Worm (Caenorhabditis elegans) whole organism, L4 larva: ENCODE results near the gene hil-4.
"Not testable (repeated sequence)": the region's sequence is repeated elsewhere in the genome, so short reads cannot be mapped to it uniquely, and the experiment has no call there.

Source experiments
- F26F4.8 ChIP-seq: fragments of 200-800 bp; sonication (Bioruptor generic); conservative IDR thresholded peaks from 2 replicates; pipeline ENCODE4 v1.3.6; 2022; ENCODE audit warnings: missing genetic modification characterization, missing compliant biosample characterization
- F37D6.2 ChIP-seq: sonication (generic microtip); optimal IDR thresholded peaks from 2 replicates; lab custom pipeline; 2016; ENCODE audit warnings: mild to moderate bottlenecking, missing genetic modification characterization, missing compliant biosample characterization
- F44E2.7 ChIP-seq: fragments of 200-800 bp; sonication (Bioruptor generic); IDR thresholded peaks from 2 replicates; pipeline ENCODE4 v2.1.2; 2022; ENCODE audit warnings: missing genetic modification characterization, missing compliant biosample characterization
- F49E8.2 ChIP-seq: sonication (generic microtip); optimal IDR thresholded peaks from 2 replicates; lab custom pipeline; 2016; ENCODE audit warnings: missing compliant biosample characterization, mild to moderate bottlenecking, missing genetic modification characterization, borderline replicate concordance
- T26A8.4 ChIP-seq: fragments of 200-800 bp; sonication (Bioruptor generic); IDR thresholded peaks from 2 replicates; pipeline ENCODE4 v1.3.6; 2022; ENCODE audit warnings: missing genetic modification characterization, missing compliant biosample characterization
- Y105C5A.15 ChIP-seq: fragments of 200-800 bp; sonication (Bioruptor generic); IDR thresholded peaks from 2 replicates; pipeline ENCODE4 v1.3.6; 2022; ENCODE audit warnings: missing genetic modification characterization, missing compliant biosample characterization
- Y5F2A.4 ChIP-seq: fragments of 200-800 bp; sonication (Bioruptor generic); optimal IDR thresholded peaks from 2 replicates; lab custom pipeline; 2018; ENCODE audit warnings: mild to moderate bottlenecking, missing genetic modification characterization, missing compliant biosample characterization
- aha-1 ChIP-seq: fragments of 150-350 bp; peaks from one replicate; lab custom pipeline; 2014; ENCODE audit warnings: missing biosample characterization, missing genetic modification characterization
- ceh-20 ChIP-seq: fragments of 200-800 bp; sonication (Bioruptor generic); IDR thresholded peaks from 2 replicates; pipeline ENCODE4 v1.3.6; 2022; ENCODE audit warnings: missing genetic modification reagents, missing genetic modification characterization, missing compliant biosample characterization
- ceh-82 ChIP-seq: sonication (generic microtip); optimal IDR thresholded peaks from 2 replicates; lab custom pipeline; 2017; ENCODE audit warnings: missing biosample characterization, missing genetic modification characterization
- cey-2 ChIP-seq: sonication (generic microtip); optimal IDR thresholded peaks from 3 replicates; lab custom pipeline; 2017; ENCODE audit warnings: missing genetic modification characterization, mild to moderate bottlenecking, missing compliant biosample characterization, antibody characterized with exemption, borderline replicate concordance; ENCODE audit not compliant: insufficient read depth
- daf-8 ChIP-seq: fragments of 200-800 bp; sonication (Bioruptor generic); IDR thresholded peaks from 2 replicates; pipeline ENCODE4 v1.3.6; 2022; ENCODE audit warnings: missing genetic modification characterization, missing compliant biosample characterization
- dmd-8 ChIP-seq: fragments of 200-800 bp; sonication (Bioruptor generic); IDR thresholded peaks from 2 replicates; pipeline ENCODE4 v1.3.6; 2022; ENCODE audit warnings: missing genetic modification characterization, missing compliant biosample characterization
- dmd-9 ChIP-seq: fragments of 200-800 bp; sonication (Bioruptor generic); IDR thresholded peaks from 2 replicates; pipeline ENCODE4 v1.3.6; 2022; ENCODE audit warnings: missing genetic modification reagents, missing genetic modification characterization, missing compliant biosample characterization
- egl-27 ChIP-seq: sonication (generic microtip); optimal IDR thresholded peaks from 3 replicates; lab custom pipeline; 2017; ENCODE audit warnings: missing biosample characterization, missing genetic modification reagents, missing genetic modification characterization
- fkh-10 ChIP-seq: fragments of 150-350 bp; optimal IDR thresholded peaks from 2 replicates; lab custom pipeline; 2014; ENCODE audit warnings: missing biosample characterization, missing genetic modification reagents, missing genetic modification characterization
- fos-1 ChIP-seq: fragments of 150-350 bp; optimal IDR thresholded peaks from 2 replicates; lab custom pipeline; 2014; ENCODE audit warnings: missing biosample characterization, missing genetic modification characterization
- gei-8 ChIP-seq: fragments of 200-800 bp; sonication (Bioruptor generic); optimal IDR thresholded peaks from 2 replicates; lab custom pipeline; 2018; ENCODE audit warnings: mild to moderate bottlenecking, missing genetic modification characterization, missing compliant biosample characterization
- hlh-11 ChIP-seq: fragments of 200-800 bp; sonication (Bioruptor generic); optimal IDR thresholded peaks from 2 replicates; lab custom pipeline; 2018; ENCODE audit warnings: mild to moderate bottlenecking, missing genetic modification characterization, missing compliant biosample characterization
- hlh-30 ChIP-seq: sonication (generic microtip); optimal IDR thresholded peaks from 2 replicates; lab custom pipeline; 2017; ENCODE audit warnings: antibody characterized with exemption, mild to moderate bottlenecking, missing genetic modification characterization, missing compliant biosample characterization; ENCODE audit not compliant: insufficient read depth
- hmg-1.1 ChIP-seq: fragments of 200-800 bp; sonication (Bioruptor generic); IDR thresholded peaks from 2 replicates; pipeline ENCODE4 v1.3.6; 2022; ENCODE audit warnings: missing genetic modification reagents, missing genetic modification characterization, missing compliant biosample characterization
- lin-13 ChIP-seq: fragments of 150-350 bp; optimal IDR thresholded peaks from 2 replicates; lab custom pipeline; 2014; ENCODE audit warnings: missing biosample characterization, missing genetic modification reagents, missing genetic modification characterization
- lin-38 ChIP-seq: fragments of 200-800 bp; sonication (Bioruptor generic); IDR thresholded peaks from 2 replicates; pipeline ENCODE4 v1.3.6; 2022; ENCODE audit warnings: missing genetic modification reagents, missing genetic modification characterization, missing compliant biosample characterization
- lir-3 ChIP-seq: sonication (generic microtip); optimal IDR thresholded peaks from 2 replicates; lab custom pipeline; 2016; ENCODE audit warnings: mild to moderate bottlenecking, missing genetic modification characterization, missing compliant biosample characterization
- lsy-2 ChIP-seq, 2 experiments: fragments of 150-350 bp in 1 of 2; sonication (generic microtip) in 1 of 2; optimal IDR thresholded peaks; 2 replicates each; lab custom pipeline; 2014 to 2017; ENCODE audit warnings: missing biosample characterization in 2 of 2, missing genetic modification characterization in 2 of 2
- madf-5 ChIP-seq, 2 experiments: fragments of 200-800 bp; sonication (Bioruptor generic); IDR thresholded peaks; 2 replicates each; pipeline ENCODE4 v1.3.6; 2022; ENCODE audit warnings: missing compliant biosample characterization in 2 of 2, missing genetic modification characterization in 2 of 2
- mdt-29 ChIP-seq: fragments of 200-800 bp; sonication (Bioruptor generic); IDR thresholded peaks from 2 replicates; pipeline ENCODE4 v1.3.6; 2022; ENCODE audit warnings: missing genetic modification reagents, missing genetic modification characterization, missing compliant biosample characterization
- mxl-2 ChIP-seq: fragments of 200-800 bp; sonication (Bioruptor generic); conservative IDR thresholded peaks from 2 replicates; pipeline ENCODE4 v1.3.6; 2022; ENCODE audit warnings: missing genetic modification reagents, missing genetic modification characterization, missing compliant biosample characterization
- mxl-3 ChIP-seq: fragments of 200-800 bp; sonication (Bioruptor generic); optimal IDR thresholded peaks from 2 replicates; lab custom pipeline; 2018; ENCODE audit warnings: mild to moderate bottlenecking, missing genetic modification characterization, missing compliant biosample characterization
- nhr-10 ChIP-seq: fragments of 150-350 bp; optimal IDR thresholded peaks from 2 replicates; lab custom pipeline; 2014; ENCODE audit warnings: missing biosample characterization, missing genetic modification characterization
- nhr-111 ChIP-seq: fragments of 200-800 bp; sonication (Bioruptor generic); optimal IDR thresholded peaks from 2 replicates; lab custom pipeline; 2018; ENCODE audit warnings: mild to moderate bottlenecking, missing genetic modification characterization, missing compliant biosample characterization
- nhr-28 ChIP-seq: fragments of 150-350 bp; optimal IDR thresholded peaks from 2 replicates; lab custom pipeline; 2014; ENCODE audit warnings: missing biosample characterization, missing genetic modification characterization
- nhr-41 ChIP-seq: fragments of 200-800 bp; sonication (Bioruptor generic); IDR thresholded peaks from 2 replicates; pipeline ENCODE4 v1.3.6; 2022; ENCODE audit warnings: missing genetic modification reagents, missing genetic modification characterization, missing compliant biosample characterization
- nhr-6 ChIP-seq: fragments of 150-350 bp; optimal IDR thresholded peaks from 2 replicates; lab custom pipeline; 2014; ENCODE audit warnings: missing biosample characterization, missing genetic modification characterization
- rbr-2 ChIP-seq: sonication (generic microtip); optimal IDR thresholded peaks from 2 replicates; lab custom pipeline; 2016; ENCODE audit warnings: missing genotype, missing genetic modification characterization, missing compliant biosample characterization
- set-16 ChIP-seq: fragments of 200-800 bp; sonication (Bioruptor generic); IDR thresholded peaks from 2 replicates; pipeline ENCODE4 v1.3.6; 2022; ENCODE audit warnings: missing genetic modification reagents, missing genetic modification characterization, missing compliant biosample characterization
- skn-1 ChIP-seq: fragments of 150-350 bp; optimal IDR thresholded peaks from 2 replicates; lab custom pipeline; 2014; ENCODE audit warnings: missing biosample characterization, missing genetic modification characterization
- unc-130 ChIP-seq: sonication (generic microtip); optimal IDR thresholded peaks from 2 replicates; lab custom pipeline; 2016; ENCODE audit warnings: missing genetic modification reagents, missing genetic modification characterization, missing compliant biosample characterization
- unc-62 ChIP-seq, 3 experiments: fragments of 150-350 bp in 1 of 3; sonication (generic microtip); optimal IDR thresholded peaks in 2 of 3; peaks in 1 of 3; 1 replicate in 1 of 3; 2 replicates in 2 of 3; lab custom pipeline; 2014 to 2017; ENCODE audit warnings: missing biosample characterization in 3 of 3, missing genetic modification characterization in 3 of 3, missing genetic modification reagents in 3 of 3, missing genotype in 1 of 3
- zag-1 ChIP-seq: fragments of 150-350 bp; optimal IDR thresholded peaks from 2 replicates; lab custom pipeline; 2014; ENCODE audit warnings: missing biosample characterization, missing genetic modification characterization
- zfp-3 ChIP-seq: fragments of 200-800 bp; sonication (Bioruptor generic); conservative IDR thresholded peaks from 2 replicates; pipeline ENCODE4 v1.3.6; 2022; ENCODE audit warnings: missing genetic modification reagents, missing genetic modification characterization, missing compliant biosample characterization
- ztf-7 ChIP-seq: fragments of 150-350 bp; optimal IDR thresholded peaks from 2 replicates; lab custom pipeline; 2014; ENCODE audit warnings: missing biosample characterization, missing genetic modification characterization

The hil-4 gene

DNA sequence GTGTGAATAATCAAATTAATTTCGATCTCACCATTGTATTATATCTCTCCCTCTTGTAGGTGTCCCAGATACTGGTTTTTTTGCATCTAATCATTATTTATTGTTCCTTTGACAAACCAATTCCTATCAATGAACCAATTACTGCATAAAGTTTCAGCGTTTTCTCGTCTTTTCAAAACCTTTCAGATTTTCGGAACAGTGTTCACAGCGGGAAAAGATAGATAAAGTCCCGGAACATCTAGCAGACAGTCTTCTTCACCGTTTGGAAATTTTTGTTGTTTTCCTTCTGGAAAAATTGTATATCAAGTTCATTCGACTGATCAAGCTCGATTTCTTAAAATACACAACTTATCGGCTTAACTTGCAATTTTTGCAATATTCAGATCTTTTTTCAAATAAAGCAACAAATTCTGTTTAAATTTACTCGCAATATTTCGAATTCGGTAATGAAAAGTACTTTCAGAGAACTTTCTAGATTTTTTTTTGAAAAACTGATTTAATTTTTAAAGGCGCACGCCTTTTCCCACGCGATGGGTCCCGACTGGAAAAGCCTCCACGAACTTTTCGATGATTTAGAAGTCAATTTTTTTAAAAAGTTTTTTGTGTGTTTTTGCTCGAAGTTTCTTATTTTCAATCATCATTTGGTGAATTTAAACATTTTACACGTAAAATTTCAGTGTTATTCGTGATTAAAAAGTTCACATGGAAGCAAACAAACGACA is 1.4 kb downstream of the hil-4 start, which contains the start of gene pgl-3:
Gene pgl-3, plus strand, starts transcription at position 672 of the 722 bp plus-strand sequence.
- TF ChIP-seq mxl-2 (GFP tag; lab: Robert Waterston, UW) (no peak), zfp-3 (GFP tag; lab: Robert Waterston, UW) (no peak), lir-3 (no peak), F37D6.2 (tag; lab: Kevin White, UChicago) (no peak), fos-1 (tag; lab: Kevin White, UChicago) (no peak), F44E2.7 (GFP tag; lab: Robert Waterston, UW) (no peak), hlh-30 (tag; lab: Kevin White, UChicago) (no peak), lin-13 (GFP tag; lab: Kevin White, UChicago) (no peak), cey-2 (tag; lab: Kevin White, UChicago) (no peak), unc-130 (GFP tag; lab: Kevin White, UChicago) (peak; percentile 6), nhr-28 (tag; lab: Kevin White, UChicago) (no peak), daf-8 (GFP tag; lab: Robert Waterston, UW) (no peak), ztf-7 (tag; lab: Kevin White, UChicago) (no peak), F49E8.2 (tag; lab: Kevin White, UChicago) (peak; percentile 67), hlh-11 (tag; lab: Kevin White, UChicago) (no peak), egl-27 (tag; lab: Kevin White, UChicago) (no peak), mdt-29 (no peak), nhr-111 (GFP tag; lab: Kevin White, UChicago) (no peak), ceh-20 (GFP tag; lab: Robert Waterston, UW) (no peak), nhr-6 (tag; lab: Kevin White, UChicago) (no peak), aha-1 (tag; lab: Kevin White, UChicago) (no peak), dmd-8 (GFP tag; lab: Robert Waterston, UW) (0 out of 2 replicates have a peak, but pooled peaks have one; percentile 48), nhr-41 (GFP tag; lab: Robert Waterston, UW) (no peak)

DNA sequence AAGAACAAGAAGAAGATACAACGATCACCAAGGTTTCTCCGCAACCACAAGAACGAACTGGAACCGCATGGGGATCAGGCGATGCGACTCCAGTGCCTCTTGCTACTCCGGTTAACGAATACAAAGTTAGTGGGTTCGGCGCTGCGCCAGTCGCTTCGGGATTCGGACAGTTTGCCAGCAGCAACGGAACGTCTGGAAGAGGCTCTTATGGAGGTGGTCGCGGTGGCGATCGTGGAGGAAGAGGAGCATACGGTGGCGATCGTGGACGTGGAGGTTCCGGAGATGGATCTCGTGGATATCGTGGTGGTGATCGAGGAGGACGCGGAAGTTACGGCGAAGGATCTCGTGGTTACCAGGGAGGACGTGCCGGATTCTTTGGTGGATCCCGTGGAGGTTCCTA is 3.9 kb downstream of the hil-4 start:
- TF ChIP-seq dmd-8 (GFP tag; lab: Robert Waterston, UW) (peak; percentile 51; the same call in 1 of the 2 replicates), hlh-30 (tag; lab: Kevin White, UChicago) (no peak), set-16 (GFP tag; lab: Robert Waterston, UW) (peak; percentile 86)

DNA sequence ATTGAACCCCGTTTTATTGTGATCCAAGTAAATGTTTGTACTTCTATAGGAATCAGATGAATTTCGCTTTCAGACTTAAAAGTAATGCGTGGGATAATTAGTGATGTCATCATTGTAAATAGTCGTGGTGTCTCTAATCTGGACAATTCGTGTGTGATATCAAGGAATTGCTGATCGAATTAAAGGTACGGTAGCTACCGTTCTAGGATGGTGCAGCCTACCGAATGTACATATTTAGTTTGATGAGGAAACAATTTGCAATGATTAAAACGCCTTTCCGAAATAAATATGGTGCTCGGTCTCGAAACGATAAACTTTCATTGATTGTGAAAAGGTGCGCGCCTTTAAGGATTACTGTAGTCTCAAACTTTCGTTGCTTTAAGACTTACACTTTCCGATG is 4.4 kb downstream of the hil-4 start:
- TF ChIP-seq nhr-10 (tag; lab: Kevin White, UChicago) (no peak), lin-38 (peak; percentile 49; the same call in 1 of the 2 replicates)

DNA sequence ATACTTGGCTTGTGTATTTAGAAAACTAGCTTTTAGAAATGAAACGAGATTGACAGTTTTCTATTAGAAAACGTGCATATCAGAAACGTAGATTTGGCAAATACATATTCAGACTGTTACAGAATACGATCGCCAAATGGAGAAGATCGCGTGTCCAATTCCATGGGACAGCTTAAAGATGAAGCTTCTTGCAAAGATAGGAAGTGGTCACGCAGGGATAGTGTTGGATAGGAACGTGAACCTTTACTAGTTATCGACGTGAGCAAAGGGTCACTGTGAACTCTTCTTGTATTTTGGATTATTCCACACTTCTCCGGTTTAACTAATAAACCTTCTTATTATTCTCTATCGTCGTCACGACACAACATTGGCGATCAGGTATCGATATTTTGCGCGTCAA is 6.6 kb downstream of the hil-4 start, which contains the start of gene bgnt-1.4:
Gene bgnt-1.4, plus strand, starts transcription at position 301 of the 400 bp plus-strand sequence.
- TF ChIP-seq unc-62 (GFP tag; optimal IDR thresholded peaks at IDR 0.05 in 1 of 2; lab: Kevin White, UChicago); unc-62 (tag; optimal IDR thresholded peaks at IDR 0.05; lab: Kevin White, UChicago); lsy-2 (tag; optimal IDR thresholded peaks at IDR 0.05; lab: Kevin White, UChicago); nhr-41 (GFP tag; lab: Robert Waterston, UW): not testable (repeated sequence)
- TF ChIP-seq, all 104 proteins: peak for 0; not testable (repeated sequence) for 104

DNA sequence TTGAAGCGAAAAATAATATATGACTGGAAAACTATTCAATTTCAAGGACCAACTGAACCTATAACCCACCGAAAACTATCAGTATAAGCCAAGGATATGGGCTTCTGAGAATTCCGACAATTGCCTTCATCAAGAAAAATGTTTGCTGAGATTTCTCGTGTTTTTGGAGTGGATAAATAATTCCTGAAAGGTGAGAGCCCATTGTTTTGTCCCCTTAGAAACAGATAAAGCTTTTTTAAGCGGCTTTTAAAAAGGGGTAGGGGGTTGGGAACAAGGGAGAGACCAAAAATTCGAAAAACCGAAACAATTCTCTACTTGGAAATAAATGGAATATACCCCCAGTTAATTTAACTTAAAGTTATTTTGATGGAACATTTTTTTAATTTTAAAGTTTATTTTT is 12.4 kb downstream of the hil-4 start, which contains the start of gene C18G1.8:
Gene C18G1.8, minus strand, starts transcription at position 101 of the 400 bp plus-strand sequence.
- no peak for TF ChIP-seq cey-2 (tag; lab: Kevin White, UChicago)
- no peak for TF ChIP-seq T26A8.4 (GFP tag; lab: Robert Waterston, UW)
- no peak for TF ChIP-seq dmd-9 (GFP tag; lab: Robert Waterston, UW)
- no peak for TF ChIP-seq rbr-2 (tag; lab: Kevin White, UChicago)
- no peak for TF ChIP-seq madf-5 (GFP tag; IDR thresholded peaks at IDR 0.05; lab: Robert Waterston, UW)
- TF ChIP-seq gei-8 (GFP tag; lab: Kevin White, UChicago): no peak
- TF ChIP-seq Y5F2A.4 (GFP tag; lab: Kevin White, UChicago): no peak
- TF ChIP-seq mxl-3 (GFP tag; lab: Kevin White, UChicago): no peak
- no peak for TF ChIP-seq Y105C5A.15 (GFP tag; lab: Robert Waterston, UW)
- TF ChIP-seq F26F4.8 (GFP tag; lab: Robert Waterston, UW): no peak
- no peak for TF ChIP-seq unc-130 (GFP tag; lab: Kevin White, UChicago)
- no peak for TF ChIP-seq zag-1
- TF ChIP-seq skn-1: no peak
- no peak for TF ChIP-seq lin-13 (GFP tag; lab: Kevin White, UChicago)
- TF ChIP-seq ceh-82: no peak
- TF ChIP-seq fkh-10 (GFP tag; lab: Kevin White, UChicago): no peak
- TF ChIP-seq hmg-1.1: no peak
